Fruit fly (Drosophila melanogaster): Measurements from ENCODE around the gene Sry-delta.
A peak's percentile ranks its signal among the peaks of the same experiment; 100 is the strongest.

- TF ChIP-seq CG7271 (tag; optimal IDR thresholded peaks at IDR 0.05) (peak; percentile 14), z (GFP tag; IDR thresholded peaks at IDR 0.05) (no peak), CG10274 (GFP tag; optimal IDR thresholded peaks at IDR 0.05) (no peak), Nf-YB (GFP tag; optimal IDR thresholded peaks at IDR 0.05) (peak; percentile 18), D (optimal IDR thresholded peaks at IDR 0.05) (no peak), D (GFP tag; optimal IDR thresholded peaks at IDR 0.05) (no peak), gem (tag; optimal IDR thresholded peaks at IDR 0.05) (peak; percentile 27), Six4 (GFP tag; optimal IDR thresholded peaks at IDR 0.05) (no peak), CG13296 (GFP tag; optimal IDR thresholded peaks at IDR 0.05) (peak; percentile 36), HHEX (GFP tag; optimal IDR thresholded peaks at IDR 0.05) (no peak), sd (tag; optimal IDR thresholded peaks at IDR 0.05) (no peak), Fer2 (tag; optimal IDR thresholded peaks at IDR 0.05) (no peak), CG1602 (GFP tag; optimal IDR thresholded peaks at IDR 0.05) (no peak), Blimp-1 (GFP tag; optimal IDR thresholded peaks at IDR 0.05) (peak; percentile 17)
Observed at dm6 chr3R:30058057-30058868, 15.1 kb downstream of the Sry-delta start, which contains the start of gene sima.
